Worm (Caenorhabditis elegans) whole organism, L1 larva: ENCODE measurements around the gene W04B5.6.

Source experiments
- C16A3.4 ChIP-seq: fragments of 150-350 bp; optimal IDR thresholded peaks from 2 replicates; lab custom pipeline; 2014; ENCODE audit warnings: missing biosample characterization, missing genetic modification characterization
- C34B4.2 ChIP-seq: sonication (generic microtip); optimal IDR thresholded peaks from 2 replicates; lab custom pipeline; 2017; ENCODE audit warnings: mild to moderate bottlenecking, missing genetic modification characterization, missing compliant biosample characterization
- blmp-1 ChIP-seq: fragments of 150-350 bp; optimal IDR thresholded peaks from 2 replicates; lab custom pipeline; 2014; ENCODE audit warnings: missing biosample characterization, missing genetic modification characterization
- ceh-8 ChIP-seq: fragments of 200-800 bp; sonication (Bioruptor generic); optimal IDR thresholded peaks from 2 replicates; lab custom pipeline; 2018; ENCODE audit warnings: mild to moderate bottlenecking, missing genetic modification characterization, moderate library complexity, missing compliant biosample characterization
- ceh-82 ChIP-seq, 3 experiments: fragments of 150-350 bp in 1 of 3; sonication (generic microtip) in 2 of 3; optimal IDR thresholded peaks; 2 replicates each; lab custom pipeline; 2014 to 2017; ENCODE audit warnings: missing biosample characterization in 3 of 3, missing genetic modification characterization in 3 of 3
- efl-1 ChIP-seq, 4 experiments: fragments of 150-350 bp; optimal IDR thresholded peaks in 3 of 4; peaks in 1 of 4; 1 replicate in 1 of 4; 2 replicates in 3 of 4; lab custom pipeline; 2014; ENCODE audit warnings: missing biosample characterization in 2 of 4, missing genetic modification characterization in 2 of 4, missing genetic modification reagents in 2 of 4
- egl-13 ChIP-seq: sonication (generic microtip); optimal IDR thresholded peaks from 2 replicates; lab custom pipeline; 2016; ENCODE audit warnings: missing genotype, missing genetic modification reagents, missing genetic modification characterization, missing compliant biosample characterization
- elt-3 ChIP-seq, 6 experiments: fragments of 150-350 bp in 1 of 6; sonication (generic microtip); optimal IDR thresholded peaks; 2 replicates each; lab custom pipeline; 2017 to 2018; ENCODE audit warnings: missing biosample characterization in 6 of 6, missing genetic modification characterization in 6 of 6, inconsistent platforms in 1 of 6
- ets-5 ChIP-seq: fragments of 200-800 bp; sonication (Bioruptor generic); IDR thresholded peaks from 2 replicates; pipeline ENCODE4 v1.3.6; 2022; ENCODE audit warnings: missing genetic modification characterization, missing compliant biosample characterization
- fkh-4 ChIP-seq: sonication (generic microtip); optimal IDR thresholded peaks from 2 replicates; lab custom pipeline; 2016; ENCODE audit warnings: missing compliant biosample characterization, missing genetic modification characterization, borderline replicate concordance
- fos-1 ChIP-seq: fragments of 150-350 bp; optimal IDR thresholded peaks from 2 replicates; lab custom pipeline; 2014; ENCODE audit warnings: missing biosample characterization, missing genetic modification characterization
- hlh-4 ChIP-seq: sonication (generic microtip); optimal IDR thresholded peaks from 2 replicates; lab custom pipeline; 2016; ENCODE audit warnings: mild to moderate bottlenecking, missing genetic modification characterization, missing compliant biosample characterization
- hpl-2 ChIP-seq: fragments of 150-350 bp; optimal IDR thresholded peaks from 2 replicates; lab custom pipeline; 2014; ENCODE audit warnings: missing biosample characterization, missing genetic modification reagents, missing genetic modification characterization
- irx-1 ChIP-seq: sonication (generic microtip); optimal IDR thresholded peaks from 2 replicates; lab custom pipeline; 2016; ENCODE audit warnings: missing genetic modification characterization, missing compliant biosample characterization
- isw-1 ChIP-seq: fragments of 200-800 bp; sonication (Bioruptor generic); IDR thresholded peaks from 2 replicates; pipeline ENCODE4 v1.3.6; 2022; ENCODE audit warnings: missing genetic modification characterization, missing compliant biosample characterization
- jun-1 ChIP-seq: fragments of 150-350 bp; optimal IDR thresholded peaks from 2 replicates; lab custom pipeline; 2014; ENCODE audit warnings: missing biosample characterization, missing genetic modification reagents, missing genetic modification characterization
- lin-13 ChIP-seq: fragments of 150-350 bp; optimal IDR thresholded peaks from 2 replicates; lab custom pipeline; 2014; ENCODE audit warnings: missing biosample characterization, missing genetic modification reagents, missing genetic modification characterization
- lin-35 ChIP-seq, 2 experiments: fragments of 150-350 bp; optimal IDR thresholded peaks; 2 replicates each; lab custom pipeline; 2014; ENCODE audit warnings: missing biosample characterization in 2 of 2, missing genetic modification characterization in 2 of 2, missing genetic modification reagents in 2 of 2
- lsy-2 ChIP-seq, 2 experiments: fragments of 150-350 bp; optimal IDR thresholded peaks; 2 replicates each; lab custom pipeline; 2014; ENCODE audit warnings: missing biosample characterization in 2 of 2, missing genetic modification characterization in 2 of 2
- mdl-1 ChIP-seq, 2 experiments: fragments of 150-350 bp; optimal IDR thresholded peaks; 2 replicates each; lab custom pipeline; 2014 to 2017; ENCODE audit warnings: missing biosample characterization in 2 of 2, missing genetic modification characterization in 2 of 2, inconsistent platforms in 1 of 2
- mep-1 ChIP-seq: fragments of 150-350 bp; optimal IDR thresholded peaks from 2 replicates; lab custom pipeline; 2014; ENCODE audit warnings: missing biosample characterization, missing genetic modification characterization
- nhr-12 ChIP-seq: sonication (generic microtip); optimal IDR thresholded peaks from 2 replicates; lab custom pipeline; 2017; ENCODE audit warnings: missing biosample characterization, missing genetic modification characterization
- nhr-19 ChIP-seq: fragments of 200-800 bp; sonication (Bioruptor generic); conservative IDR thresholded peaks from 2 replicates; pipeline ENCODE4 v1.3.6; 2022; ENCODE audit warnings: missing genetic modification characterization, missing compliant biosample characterization
- nhr-20 ChIP-seq: sonication (generic microtip); optimal IDR thresholded peaks from 2 replicates; lab custom pipeline; 2016; ENCODE audit warnings: mild to moderate bottlenecking, missing genetic modification characterization, missing compliant biosample characterization
- nhr-237 ChIP-seq: fragments of 150-350 bp; optimal IDR thresholded peaks from 2 replicates; lab custom pipeline; 2014; ENCODE audit warnings: missing biosample characterization, missing genetic modification characterization
- nhr-71 ChIP-seq: sonication (generic microtip); optimal IDR thresholded peaks from 2 replicates; lab custom pipeline; 2016; ENCODE audit warnings: mild to moderate bottlenecking, missing genetic modification characterization, moderate library complexity, missing compliant biosample characterization
- nhr-76 ChIP-seq: sonication (generic microtip); optimal IDR thresholded peaks from 2 replicates; lab custom pipeline; 2017; ENCODE audit warnings: missing biosample characterization, missing genetic modification characterization
- nhr-84 ChIP-seq: sonication (generic microtip); optimal IDR thresholded peaks from 2 replicates; lab custom pipeline; 2017; ENCODE audit warnings: missing biosample characterization, missing genetic modification characterization
- nhr-85 ChIP-seq: sonication (generic microtip); peaks from one replicate; lab custom pipeline; 2016; ENCODE audit warnings: missing genetic modification characterization, inconsistent platforms, missing compliant biosample characterization
- nhr-90 ChIP-seq: sonication (generic microtip); optimal IDR thresholded peaks from 2 replicates; lab custom pipeline; 2016; ENCODE audit warnings: mild to moderate bottlenecking, missing genetic modification characterization, missing compliant biosample characterization; ENCODE audit not compliant: poor library complexity
- pax-3 ChIP-seq: fragments of 200-800 bp; sonication (Bioruptor generic); optimal IDR thresholded peaks from 2 replicates; lab custom pipeline; 2018; ENCODE audit warnings: mild to moderate bottlenecking, missing genetic modification characterization, moderate library complexity, missing compliant biosample characterization
- snpc-4 ChIP-seq: fragments of 150-350 bp; optimal IDR thresholded peaks from 2 replicates; lab custom pipeline; 2014; ENCODE audit warnings: missing biosample characterization, missing genetic modification characterization
- snu-23 ChIP-seq: sonication (generic microtip); optimal IDR thresholded peaks from 2 replicates; lab custom pipeline; 2016; ENCODE audit warnings: missing genetic modification characterization, missing compliant biosample characterization
- sptf-1 ChIP-seq: fragments of 150-350 bp; optimal IDR thresholded peaks from 2 replicates; lab custom pipeline; 2014; ENCODE audit warnings: missing biosample characterization, missing genetic modification characterization
- sup-37 ChIP-seq: fragments of 200-800 bp; sonication (Bioruptor generic); optimal IDR thresholded peaks from 2 replicates; lab custom pipeline; 2018; ENCODE audit warnings: mild to moderate bottlenecking, missing genetic modification characterization, missing compliant biosample characterization
- tbx-2 ChIP-seq: sonication (generic microtip); optimal IDR thresholded peaks from 2 replicates; lab custom pipeline; 2016; ENCODE audit warnings: missing genetic modification characterization, missing compliant biosample characterization
- unc-62 ChIP-seq: fragments of 150-350 bp; optimal IDR thresholded peaks from 2 replicates; lab custom pipeline; 2014; ENCODE audit warnings: missing biosample characterization, missing genetic modification reagents, missing genetic modification characterization
- unc-86 ChIP-seq: sonication (generic microtip); optimal IDR thresholded peaks from 2 replicates; lab custom pipeline; 2016; ENCODE audit warnings: missing genetic modification characterization, missing compliant biosample characterization
- xbp-1 ChIP-seq: sonication (generic microtip); optimal IDR thresholded peaks from 2 replicates; lab custom pipeline; 2016; ENCODE audit warnings: missing genetic modification characterization, missing compliant biosample characterization
- ztf-11 ChIP-seq, 2 experiments: sonication (generic microtip); optimal IDR thresholded peaks; 2 replicates each; lab custom pipeline; 2016 to 2017; ENCODE audit warnings: missing genetic modification characterization in 2 of 2, missing biosample characterization in 1 of 2, missing compliant biosample characterization in 1 of 2
- ztf-4 ChIP-seq: fragments of 150-350 bp; optimal IDR thresholded peaks from 2 replicates; lab custom pipeline; 2014; ENCODE audit warnings: missing biosample characterization, missing genetic modification characterization

W04B5.6 gene

DNA sequence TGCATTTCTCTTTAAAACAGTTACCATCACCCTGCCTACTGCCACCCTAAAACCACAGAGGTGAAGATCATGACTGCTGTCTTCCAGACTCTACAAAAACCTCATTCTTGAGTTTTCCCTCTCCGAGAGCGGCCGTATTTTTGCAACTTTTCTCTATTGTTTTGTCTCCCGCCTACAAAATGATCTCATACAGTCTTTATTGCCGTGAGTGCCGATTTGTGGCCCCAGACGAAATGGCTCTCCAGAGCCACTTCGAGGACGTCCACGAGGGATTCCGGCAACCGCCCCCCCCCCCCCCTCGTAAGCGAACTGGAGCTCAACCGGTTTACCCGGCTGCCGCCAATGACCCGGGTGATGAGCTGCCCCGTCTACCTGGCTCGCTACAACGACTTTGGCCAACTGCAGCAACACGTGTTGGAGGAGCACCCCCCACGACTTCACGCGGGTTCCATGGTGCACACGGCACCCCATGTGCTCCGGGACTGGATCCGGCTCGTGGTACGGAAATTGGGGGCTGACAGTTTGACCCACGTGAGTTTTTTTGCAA is 10.4 kb downstream of the W04B5.6 start:
- peak; percentile 54 for TF ChIP-seq ceh-8 (GFP tag; lab: Kevin White, UChicago)
- TF ChIP-seq lin-35 (GFP tag; optimal IDR thresholded peaks at IDR 0.05; lab: Kevin White, UChicago), result no peak
- TF ChIP-seq, all 84 proteins: peak for 1

ce11 chrIII:2423638-2424037 is 11.6 kb downstream of the W04B5.6 start:
- TF ChIP-seq mep-1 (no peak), ceh-8 (GFP tag; lab: Kevin White, UChicago) (no peak), blmp-1 (tag; lab: Kevin White, UChicago) (no peak)

DNA sequence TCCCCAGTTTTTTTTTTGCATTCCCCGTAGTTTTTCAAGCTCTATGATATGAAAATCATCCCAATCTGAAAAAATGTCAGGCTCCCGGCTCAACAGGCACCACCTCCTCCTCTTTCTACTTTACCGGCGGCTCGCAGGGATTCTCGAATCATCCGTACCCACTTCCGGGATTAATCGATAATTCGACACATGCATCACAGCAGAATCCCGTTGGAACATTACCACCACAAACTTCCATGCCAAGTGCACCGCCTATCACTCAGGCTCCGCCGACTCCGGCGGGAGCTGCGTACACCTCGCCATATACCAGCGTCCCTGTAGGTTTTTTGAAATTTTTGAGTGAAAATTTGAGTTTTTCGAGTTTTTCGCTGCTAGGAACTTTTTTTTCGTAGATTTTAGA is 14.0 kb downstream of the W04B5.6 start:
- TF ChIP-seq fos-1 (no peak), isw-1 (no peak), snu-23 (no peak), nhr-71 (tag; lab: Kevin White, UChicago) (no peak), egl-13 (no peak), ceh-8 (GFP tag; lab: Kevin White, UChicago) (no peak), pax-3 (tag; lab: Kevin White, UChicago) (no peak), jun-1 (tag; lab: Kevin White, UChicago) (no peak), C34B4.2 (tag; lab: Kevin White, UChicago) (no peak), nhr-84 (tag; lab: Kevin White, UChicago) (no peak), tbx-2 (tag; lab: Kevin White, UChicago) (no peak), ztf-11 (tag; optimal IDR thresholded peaks at IDR 0.05; lab: Kevin White, UChicago) (no peak), ceh-82 (tag; optimal IDR thresholded peaks at IDR 0.05; lab: Kevin White, UChicago) (no peak), sup-37 (GFP tag; lab: Kevin White, UChicago) (no peak), hpl-2 (GFP tag; lab: Kevin White, UChicago) (no peak), hlh-4 (tag; lab: Kevin White, UChicago) (no peak), nhr-76 (tag; lab: Kevin White, UChicago) (no peak), fkh-4 (tag; lab: Kevin White, UChicago) (no peak), snpc-4 (no peak), nhr-19 (GFP tag; lab: Robert Waterston, UW) (no peak)

- TF ChIP-seq unc-62 (GFP tag; lab: Kevin White, UChicago), result no peak
- TF ChIP-seq efl-1 (optimal IDR thresholded peaks at IDR 0.05; lab: Kevin White, UChicago), result no peak
- TF ChIP-seq efl-1 (GFP tag; optimal IDR thresholded peaks at IDR 0.05 in 1 of 2; lab: Kevin White, UChicago), result peak in 1 of 2 experiments; percentile 62
- TF ChIP-seq, all 84 proteins: peak for 1
Observed at ce11 chrIII:2419504-2419903, 15.8 kb downstream of the W04B5.6 start.

ce11 chrIII:2418981-2419380 is 16.3 kb downstream of the W04B5.6 start:
- TF ChIP-seq efl-1 (optimal IDR thresholded peaks at IDR 0.05; lab: Kevin White, UChicago) (no peak), efl-1 (GFP tag; optimal IDR thresholded peaks at IDR 0.05 in 1 of 2; lab: Kevin White, UChicago) (peak in 1 of 2 experiments; percentile 90), elt-3 (tag; optimal IDR thresholded peaks at IDR 0.05; lab: Kevin White, UChicago) (no peak)

ce11 chrIII:2418159-2418658 is 17.1 kb downstream of the W04B5.6 start, which contains the start of the genes W04B5.5 and W04B5.3:
Gene W04B5.5 (minus strand): TSS chrIII:2418209.
Gene W04B5.3 (plus strand): TSS chrIII:2418514.
- TF ChIP-seq ceh-8 (GFP tag; lab: Kevin White, UChicago), result peak; percentile 39
- peak in 2 of 6 experiments; percentile 2 to 33 for TF ChIP-seq elt-3 (tag; optimal IDR thresholded peaks at IDR 0.05; lab: Kevin White, UChicago)
- peak; percentile 21 for TF ChIP-seq jun-1 (tag; lab: Kevin White, UChicago)
- TF ChIP-seq lin-13, result peak; percentile 56
- TF ChIP-seq pax-3 (tag; lab: Kevin White, UChicago), result no peak
- TF ChIP-seq unc-86 (tag; lab: Kevin White, UChicago), result peak; percentile 52
- TF ChIP-seq nhr-12 (tag; lab: Kevin White, UChicago), result no peak
- TF ChIP-seq xbp-1 (tag; lab: Kevin White, UChicago), result peak; percentile 47
- TF ChIP-seq nhr-20 (tag; lab: Kevin White, UChicago), result peak; percentile 56
- TF ChIP-seq nhr-90, result peak; percentile 66
- TF ChIP-seq lin-35 (GFP tag; optimal IDR thresholded peaks at IDR 0.05; lab: Kevin White, UChicago), result peak; percentile 98
- peak; percentile 79 to 86 for TF ChIP-seq lsy-2 (tag; optimal IDR thresholded peaks at IDR 0.05; lab: Kevin White, UChicago)
- TF ChIP-seq sptf-1, result no peak
- no peak for TF ChIP-seq sup-37 (GFP tag; lab: Kevin White, UChicago)
- peak; percentile 16 for TF ChIP-seq nhr-85 (tag; lab: Kevin White, UChicago)
- TF ChIP-seq nhr-237 (tag; lab: Kevin White, UChicago), result no peak
- TF ChIP-seq mdl-1 (tag; optimal IDR thresholded peaks at IDR 0.05; lab: Kevin White, UChicago), result peak in 1 of 2 experiments; percentile 75
- TF ChIP-seq C16A3.4, result peak; percentile 30
- no peak for TF ChIP-seq ztf-4 (tag; lab: Kevin White, UChicago)
- TF ChIP-seq ets-5 (GFP tag; lab: Robert Waterston, UW), result no peak
- TF ChIP-seq ztf-11 (tag; optimal IDR thresholded peaks at IDR 0.05; lab: Kevin White, UChicago), result peak in 1 of 2 experiments; percentile 7
- TF ChIP-seq irx-1 (tag; lab: Kevin White, UChicago), result peak; percentile 54
